Fruit fly (Drosophila melanogaster) Kc167 (cell line): ENCODE data around the gene CG6356.

Experiments
- Myc ChIP-seq: fragments of >200 bp; optimal IDR thresholded peaks from 2 replicates; lab custom pipeline; 2017; ENCODE audit warnings: missing external identifiers
- Sin3A ChIP-seq: fragments of >200 bp; optimal IDR thresholded peaks from 2 replicates; lab custom pipeline; 2018; ENCODE audit warnings: missing external identifiers
- h ChIP-seq: fragments of >200 bp; optimal IDR thresholded peaks from 3 replicates; lab custom pipeline; 2018; ENCODE audit warnings: missing external identifiers
- insv ChIP-seq: fragments of >200 bp; optimal IDR thresholded peaks from 3 replicates; lab custom pipeline; 2018; ENCODE audit warnings: missing external identifiers
- psq ChIP-seq: fragments of >200 bp; optimal IDR thresholded peaks from 2 replicates; lab custom pipeline; 2017; ENCODE audit warnings: missing external identifiers
- ttk ChIP-seq: sonication (Bioruptor generic); optimal IDR thresholded peaks from 2 replicates; lab custom pipeline; 2017; ENCODE audit warnings: missing external identifiers

Gene CG6356

dm6 chr3R:24283582-24284085 is at the start of gene CG6356:
Gene CG6356 (plus strand): TSS chr3R:24283955.
- TF ChIP-seq psq (lab: Kevin White, UChicago) (no peak), Myc (lab: Kevin White, UChicago) (no peak), Sin3A (lab: Kevin White, UChicago) (no peak), insv (no peak), ttk (lab: Kevin White, UChicago) (no peak)

DNA sequence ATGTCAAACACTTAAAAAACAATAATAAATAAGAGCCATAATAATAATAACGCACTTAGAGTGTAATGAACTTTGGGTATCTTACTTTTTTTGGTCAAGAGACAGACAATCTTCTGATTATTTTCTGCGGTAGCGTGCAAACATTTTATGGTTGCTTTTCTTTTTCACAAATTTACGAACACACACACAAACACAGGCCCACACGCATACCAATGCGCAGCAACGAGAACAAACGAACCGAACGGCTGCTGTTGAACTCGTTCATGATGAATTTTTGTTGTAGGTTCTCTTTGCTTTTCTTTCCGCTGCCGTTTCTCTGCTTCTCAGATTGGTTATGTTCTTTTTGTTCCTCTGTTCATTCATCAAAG is 49.6 kb upstream of the CG6356 start:
- no peak for TF ChIP-seq insv
- TF ChIP-seq h (lab: Kevin White, UChicago) = no peak
- TF ChIP-seq psq (lab: Kevin White, UChicago) = peak; percentile 53

dm6 chr3R:24234721-24235120 is 49.0 kb upstream of the CG6356 start:
- TF ChIP-seq Myc (lab: Kevin White, UChicago) (no peak), h (lab: Kevin White, UChicago) (no peak), ttk (lab: Kevin White, UChicago) (no peak)

DNA sequence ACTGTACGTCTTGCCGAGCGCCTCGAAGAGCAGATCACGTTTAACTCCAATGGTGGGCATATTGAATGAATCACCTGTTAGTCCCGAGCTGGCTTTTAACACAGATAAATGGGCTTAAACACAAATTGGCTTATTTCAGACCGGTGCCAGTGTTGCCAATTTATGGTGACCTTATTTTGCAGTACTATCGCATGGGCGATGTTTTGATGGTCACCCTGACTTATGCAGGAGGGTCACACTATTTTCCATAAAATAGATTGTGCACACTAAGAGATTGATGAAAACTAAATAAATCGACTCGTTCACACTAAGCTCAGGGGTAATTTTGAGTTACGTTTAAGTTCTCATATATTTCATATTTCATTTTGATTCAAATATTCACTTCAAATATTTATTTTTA is 31.3 kb upstream of the CG6356 start, which contains the start of gene beta-PheRS:
Gene beta-PheRS (minus strand): TSS at position 186 of the 400 bp plus-strand sequence.
- no peak for TF ChIP-seq Sin3A (lab: Kevin White, UChicago)
- TF ChIP-seq h (lab: Kevin White, UChicago) = no peak
- no peak for TF ChIP-seq psq (lab: Kevin White, UChicago)
- no peak for TF ChIP-seq ttk (lab: Kevin White, UChicago)

DNA sequence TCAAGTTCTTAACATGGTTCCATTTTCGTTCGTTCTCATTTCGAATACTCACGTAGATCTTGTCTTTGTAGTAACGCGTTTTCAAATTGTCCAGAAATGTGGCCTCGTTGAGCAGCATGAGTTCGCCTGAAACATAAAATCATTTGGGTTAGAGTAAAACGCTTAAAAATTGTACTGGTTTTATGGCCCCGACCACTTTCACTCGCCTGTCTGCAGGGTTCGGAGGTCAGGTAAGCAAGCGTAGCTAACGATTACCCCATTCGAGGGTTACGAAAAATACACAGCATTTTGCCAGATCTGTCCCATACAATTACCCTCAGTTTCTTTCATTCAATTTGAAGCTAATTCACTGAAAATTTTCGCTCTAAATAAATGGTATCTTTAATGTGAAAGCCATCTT is 25.4 kb upstream of the CG6356 start:
- TF ChIP-seq insv = no peak
- TF ChIP-seq ttk (lab: Kevin White, UChicago) = no peak
- TF ChIP-seq Myc (lab: Kevin White, UChicago) = no peak
- TF ChIP-seq Sin3A (lab: Kevin White, UChicago) = no peak
- no peak for TF ChIP-seq psq (lab: Kevin White, UChicago)
- no peak for TF ChIP-seq h (lab: Kevin White, UChicago)

DNA sequence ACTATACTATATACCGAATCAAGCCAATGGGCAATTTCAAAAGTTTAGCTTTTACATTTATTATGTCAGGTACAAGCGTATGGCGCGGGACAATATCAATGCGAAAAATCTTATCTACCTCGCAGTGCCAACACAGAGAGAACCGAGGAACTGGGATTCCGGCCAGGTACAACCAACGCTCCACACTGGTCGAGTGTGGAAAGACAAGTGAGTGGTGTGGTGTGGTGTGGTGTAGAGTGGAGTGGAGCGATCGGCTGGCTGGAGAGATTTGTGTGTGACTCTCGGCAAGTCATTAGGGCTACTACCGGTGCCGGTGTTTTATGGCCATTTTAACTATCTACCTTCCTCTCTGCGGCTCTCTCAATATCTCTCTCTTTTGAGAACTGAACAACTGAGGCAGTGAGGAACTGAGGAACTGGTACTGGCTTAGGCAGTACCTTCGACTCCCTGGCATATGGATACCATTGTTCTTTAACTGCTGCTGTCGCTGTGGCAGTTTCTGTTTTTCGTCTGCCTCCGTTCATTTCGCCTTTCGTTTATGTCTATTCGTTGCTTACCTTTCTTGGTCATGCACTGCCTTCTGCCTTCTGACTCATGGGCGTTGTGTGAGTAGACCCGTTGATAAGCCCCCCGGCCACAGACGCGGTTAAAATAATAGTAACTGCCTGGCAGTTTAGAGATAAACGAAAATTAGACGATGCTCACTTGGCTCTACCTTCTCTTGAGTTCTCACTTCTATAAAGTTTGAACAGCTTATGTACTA is 24.3 kb upstream of the CG6356 start:
- TF ChIP-seq insv = no peak
- TF ChIP-seq Sin3A (lab: Kevin White, UChicago) = no peak
- TF ChIP-seq psq (lab: Kevin White, UChicago) = no peak
- TF ChIP-seq h (lab: Kevin White, UChicago) = no peak
- TF ChIP-seq Myc (lab: Kevin White, UChicago) = no peak
- TF ChIP-seq ttk (lab: Kevin White, UChicago) = no peak

DNA sequence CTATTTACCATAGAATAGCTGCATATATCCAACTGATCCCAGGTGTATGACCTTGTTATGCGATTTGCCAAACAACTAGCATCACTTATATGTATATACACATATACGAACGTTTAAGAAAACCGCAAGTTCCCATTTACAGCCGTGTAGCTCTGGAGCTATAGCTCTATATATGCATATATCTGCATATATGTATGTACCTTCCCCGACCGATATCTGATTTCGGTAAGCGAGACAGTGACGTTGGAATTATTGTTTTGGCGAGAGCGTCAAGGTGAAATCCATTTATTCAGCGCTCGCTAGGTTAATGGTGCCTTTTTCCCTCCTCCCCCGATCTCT is 23.7 kb upstream of the CG6356 start:
- TF ChIP-seq Myc (lab: Kevin White, UChicago) (no peak), psq (lab: Kevin White, UChicago) (no peak)

dm6 chr3R:24260411-24260810 is 23.3 kb upstream of the CG6356 start:
- TF ChIP-seq insv (no peak), ttk (lab: Kevin White, UChicago) (no peak), psq (lab: Kevin White, UChicago) (no peak), Sin3A (lab: Kevin White, UChicago) (no peak), h (lab: Kevin White, UChicago) (no peak), Myc (lab: Kevin White, UChicago) (no peak)

- no peak for TF ChIP-seq Myc (lab: Kevin White, UChicago)
Measured at dm6 chr3R:24261380-24262021, 22.3 kb upstream of the CG6356 start.

- TF ChIP-seq h (lab: Kevin White, UChicago) (no peak), insv (no peak), ttk (lab: Kevin White, UChicago) (no peak), Myc (lab: Kevin White, UChicago) (no peak), psq (lab: Kevin White, UChicago) (no peak), Sin3A (lab: Kevin White, UChicago) (no peak)
Measured at dm6 chr3R:24262923-24263322, 20.8 kb upstream of the CG6356 start.

DNA sequence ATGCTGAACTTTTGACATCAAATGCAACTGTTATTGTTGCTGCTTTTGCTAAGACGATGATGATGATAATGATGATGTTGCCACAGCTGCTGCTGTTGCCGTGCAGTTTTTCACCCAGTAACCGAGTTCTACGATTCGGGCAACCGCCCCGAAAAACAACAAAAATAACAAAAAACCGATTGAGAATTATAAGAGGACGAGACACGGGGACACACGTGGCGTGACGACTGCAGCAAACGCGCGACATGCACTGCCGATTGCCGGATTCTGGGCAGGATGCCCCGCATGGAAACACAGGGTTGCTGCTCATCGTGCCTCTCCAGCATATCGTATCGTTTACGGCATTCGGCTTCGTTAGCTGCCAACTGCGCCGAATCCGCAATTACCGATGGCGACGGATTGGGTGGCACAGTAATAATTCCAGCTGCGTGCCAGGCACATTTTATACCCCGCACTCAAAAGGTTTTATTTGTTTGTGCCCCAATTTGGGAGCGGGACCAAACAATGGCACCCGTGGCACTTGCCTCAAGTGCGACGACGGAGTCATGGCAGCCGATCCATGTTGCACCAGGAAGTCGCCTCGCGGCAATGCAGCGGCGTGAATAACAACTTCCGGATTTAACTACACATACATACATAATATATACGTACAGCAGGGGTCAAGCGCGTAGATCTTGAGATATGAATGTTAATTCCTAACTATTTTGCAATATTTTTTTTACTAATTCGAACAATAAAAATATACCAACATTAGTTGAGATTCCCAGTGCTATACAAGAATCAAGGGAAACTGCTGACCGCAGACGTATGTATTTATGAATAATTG is 20.0 kb upstream of the CG6356 start:
- no peak for TF ChIP-seq insv
- TF ChIP-seq ttk (lab: Kevin White, UChicago) = no peak
- TF ChIP-seq Sin3A (lab: Kevin White, UChicago) = no peak
- TF ChIP-seq psq (lab: Kevin White, UChicago) = no peak
- no peak for TF ChIP-seq h (lab: Kevin White, UChicago)
- no peak for TF ChIP-seq Myc (lab: Kevin White, UChicago)
